Worm (Caenorhabditis elegans) whole organism, late embryonic: ENCODE data around the gene D2096.6.

Experiments
- C38D4.7 ChIP-seq: fragments of 200-800 bp; sonication (Bioruptor generic); optimal IDR thresholded peaks from 2 replicates; lab custom pipeline; 2018; ENCODE audit warnings: mild to moderate bottlenecking, missing genetic modification characterization, moderate library complexity, missing compliant biosample characterization
- F13H6.1 ChIP-seq: sonication (generic microtip); optimal IDR thresholded peaks from 2 replicates; lab custom pipeline; 2016; ENCODE audit warnings: missing genetic modification characterization, missing compliant biosample characterization
- K02D7.2 ChIP-seq: sonication (generic microtip); optimal IDR thresholded peaks from 2 replicates; lab custom pipeline; 2017; ENCODE audit warnings: mild to moderate bottlenecking, missing genetic modification characterization, missing compliant biosample characterization
- K09A11.1 ChIP-seq: sonication (generic microtip); optimal IDR thresholded peaks from 2 replicates; lab custom pipeline; 2017; ENCODE audit warnings: antibody characterized with exemption, mild to moderate bottlenecking, missing genetic modification characterization, missing compliant biosample characterization; ENCODE audit not compliant: insufficient read depth
- T23F11.4 ChIP-seq: fragments of 200-800 bp; sonication (Bioruptor generic); optimal IDR thresholded peaks from 2 replicates; lab custom pipeline; 2018; ENCODE audit warnings: mild to moderate bottlenecking, missing genetic modification characterization, missing compliant biosample characterization
- Y22D7AL.16 ChIP-seq: sonication (generic microtip); optimal IDR thresholded peaks from 2 replicates; lab custom pipeline; 2016; ENCODE audit warnings: missing genetic modification characterization, missing compliant biosample characterization
- ama-1 ChIP-seq: fragments of 150-350 bp; optimal IDR thresholded peaks from 2 replicates; lab custom pipeline; 2014
- ceh-14 ChIP-seq: sonication (generic microtip); optimal IDR thresholded peaks from 2 replicates; lab custom pipeline; 2016; ENCODE audit warnings: missing genotype, missing genetic modification characterization, missing compliant biosample characterization
- ceh-18 ChIP-seq: sonication (generic microtip); optimal IDR thresholded peaks from 2 replicates; lab custom pipeline; 2016; ENCODE audit warnings: missing genetic modification characterization, missing compliant biosample characterization
- ceh-2 ChIP-seq: sonication (generic microtip); optimal IDR thresholded peaks from 2 replicates; lab custom pipeline; 2016; ENCODE audit warnings: missing genotype, missing genetic modification characterization, missing compliant biosample characterization
- ceh-22 ChIP-seq: sonication (generic microtip); optimal IDR thresholded peaks from 2 replicates; lab custom pipeline; 2017; ENCODE audit warnings: missing biosample characterization, missing genetic modification characterization
- ceh-24 ChIP-seq: sonication (generic microtip); optimal IDR thresholded peaks from 2 replicates; lab custom pipeline; 2016; ENCODE audit warnings: mild to moderate bottlenecking, missing genetic modification characterization, missing compliant biosample characterization
- ceh-30 ChIP-seq: fragments of 150-350 bp; optimal IDR thresholded peaks from 2 replicates; lab custom pipeline; 2014; ENCODE audit warnings: missing biosample characterization, missing genetic modification characterization
- ceh-31 ChIP-seq: sonication (generic microtip); optimal IDR thresholded peaks from 2 replicates; lab custom pipeline; 2016; ENCODE audit warnings: missing genetic modification characterization, missing compliant biosample characterization
- ceh-34 ChIP-seq: sonication (generic microtip); optimal IDR thresholded peaks from 2 replicates; lab custom pipeline; 2016; ENCODE audit warnings: mild to moderate bottlenecking, missing genetic modification characterization, missing compliant biosample characterization
- ceh-48 ChIP-seq: sonication (generic microtip); optimal IDR thresholded peaks from 2 replicates; lab custom pipeline; 2016; ENCODE audit warnings: missing genetic modification characterization, inconsistent platforms, missing compliant biosample characterization
- che-1 ChIP-seq: sonication (generic microtip); optimal IDR thresholded peaks from 2 replicates; lab custom pipeline; 2016; ENCODE audit warnings: mild to moderate bottlenecking, missing genetic modification characterization, missing compliant biosample characterization
- dmd-4 ChIP-seq: sonication (generic microtip); optimal IDR thresholded peaks from 2 replicates; lab custom pipeline; 2016; ENCODE audit warnings: borderline replicate concordance, missing genetic modification characterization, missing compliant biosample characterization
- dve-1 ChIP-seq: sonication (generic microtip); optimal IDR thresholded peaks from 2 replicates; lab custom pipeline; 2017; ENCODE audit warnings: antibody characterized with exemption, mild to moderate bottlenecking, missing genetic modification characterization, missing compliant biosample characterization
- elt-2 ChIP-seq: sonication (generic microtip); optimal IDR thresholded peaks from 2 replicates; lab custom pipeline; 2016; ENCODE audit warnings: missing genetic modification reagents, missing genetic modification characterization, missing compliant biosample characterization
- elt-4 ChIP-seq: sonication (generic microtip); optimal IDR thresholded peaks from 2 replicates; lab custom pipeline; 2016; ENCODE audit warnings: missing genetic modification characterization, missing compliant biosample characterization
- ets-4 ChIP-seq: sonication (generic microtip); optimal IDR thresholded peaks from 2 replicates; lab custom pipeline; 2016; ENCODE audit warnings: missing genetic modification characterization, missing compliant biosample characterization
- eyg-1 ChIP-seq: sonication (generic microtip); optimal IDR thresholded peaks from 2 replicates; lab custom pipeline; 2016; ENCODE audit warnings: missing genotype, missing genetic modification characterization, missing compliant biosample characterization
- fax-1 ChIP-seq: sonication (generic microtip); optimal IDR thresholded peaks from 2 replicates; lab custom pipeline; 2016; ENCODE audit warnings: missing genotype, missing genetic modification characterization, missing compliant biosample characterization
- fkh-10 ChIP-seq: fragments of 150-350 bp; optimal IDR thresholded peaks from 2 replicates; lab custom pipeline; 2014; ENCODE audit warnings: missing biosample characterization, missing genetic modification reagents, missing genetic modification characterization
- fkh-6 ChIP-seq: sonication (generic microtip); optimal IDR thresholded peaks from 2 replicates; lab custom pipeline; 2016; ENCODE audit warnings: missing genetic modification characterization, missing compliant biosample characterization
- gmeb-2 ChIP-seq: sonication (generic microtip); optimal IDR thresholded peaks from 2 replicates; lab custom pipeline; 2016; ENCODE audit warnings: missing genetic modification characterization, inconsistent platforms, missing compliant biosample characterization
- hlh-15 ChIP-seq: sonication (generic microtip); optimal IDR thresholded peaks from 2 replicates; lab custom pipeline; 2016; ENCODE audit warnings: missing genetic modification characterization, missing compliant biosample characterization
- hlh-30 ChIP-seq: sonication (generic microtip); optimal IDR thresholded peaks from 2 replicates; lab custom pipeline; 2017; ENCODE audit warnings: antibody characterized with exemption, missing genetic modification characterization, missing compliant biosample characterization; ENCODE audit not compliant: insufficient read depth
- hlh-6 ChIP-seq: sonication (generic microtip); optimal IDR thresholded peaks from 2 replicates; lab custom pipeline; 2016; ENCODE audit warnings: missing genotype, missing genetic modification characterization, missing compliant biosample characterization
- hlh-8 ChIP-seq: sonication (generic microtip); optimal IDR thresholded peaks from 2 replicates; lab custom pipeline; 2016; ENCODE audit warnings: missing genotype, missing genetic modification characterization, missing compliant biosample characterization
- lin-11 ChIP-seq: fragments of 200-800 bp; sonication (Bioruptor generic); optimal IDR thresholded peaks from 2 replicates; lab custom pipeline; 2018; ENCODE audit warnings: mild to moderate bottlenecking, missing genetic modification characterization, missing compliant biosample characterization
- mec-3 ChIP-seq: sonication (generic microtip); optimal IDR thresholded peaks from 2 replicates; lab custom pipeline; 2016; ENCODE audit warnings: borderline replicate concordance, missing genetic modification characterization, missing compliant biosample characterization
- nhr-11 ChIP-seq: fragments of 150-350 bp; optimal IDR thresholded peaks from 2 replicates; lab custom pipeline; 2014; ENCODE audit warnings: missing biosample characterization, missing genetic modification characterization
- nhr-232 ChIP-seq: sonication (generic microtip); optimal IDR thresholded peaks from 2 replicates; lab custom pipeline; 2016; ENCODE audit warnings: missing genetic modification characterization, missing compliant biosample characterization
- npax-4 ChIP-seq: sonication (generic microtip); optimal IDR thresholded peaks from 2 replicates; lab custom pipeline; 2016; ENCODE audit warnings: missing genetic modification characterization, missing compliant biosample characterization
- pag-3 ChIP-seq: sonication (generic microtip); optimal IDR thresholded peaks from 2 replicates; lab custom pipeline; 2016; ENCODE audit warnings: missing compliant biosample characterization, missing genetic modification characterization, borderline replicate concordance
- pat-9 ChIP-seq: fragments of 200-800 bp; sonication (Bioruptor generic); optimal IDR thresholded peaks from 2 replicates; lab custom pipeline; 2018; ENCODE audit warnings: mild to moderate bottlenecking, missing genetic modification characterization, moderate library complexity, missing compliant biosample characterization
- pax-1 ChIP-seq: fragments of 150-350 bp; optimal IDR thresholded peaks from 2 replicates; lab custom pipeline; 2014; ENCODE audit warnings: missing biosample characterization, missing genetic modification characterization
- pros-1 ChIP-seq: fragments of 150-350 bp; optimal IDR thresholded peaks from 2 replicates; lab custom pipeline; 2014; ENCODE audit warnings: missing biosample characterization, missing genetic modification reagents, missing genetic modification characterization
- ref-2 ChIP-seq: sonication (generic microtip); optimal IDR thresholded peaks from 2 replicates; lab custom pipeline; 2016; ENCODE audit warnings: missing genetic modification characterization, missing compliant biosample characterization
- rnt-1 ChIP-seq: sonication (generic microtip); optimal IDR thresholded peaks from 2 replicates; lab custom pipeline; 2016; ENCODE audit warnings: missing genetic modification characterization, missing compliant biosample characterization
- sox-2 ChIP-seq: fragments of 200-800 bp; sonication (Bioruptor generic); IDR thresholded peaks from 2 replicates; pipeline ENCODE4 v1.3.6; 2022; ENCODE audit warnings: missing genetic modification reagents, missing genetic modification characterization, missing compliant biosample characterization
- sox-4 ChIP-seq: sonication (generic microtip); optimal IDR thresholded peaks from 2 replicates; lab custom pipeline; 2017; ENCODE audit warnings: mild to moderate bottlenecking, missing genetic modification characterization, inconsistent platforms, missing compliant biosample characterization
- tbx-2 ChIP-seq: sonication (generic microtip); optimal IDR thresholded peaks from 2 replicates; lab custom pipeline; 2016; ENCODE audit warnings: missing genetic modification characterization, missing compliant biosample characterization
- tbx-7 ChIP-seq: sonication (generic microtip); optimal IDR thresholded peaks from 2 replicates; lab custom pipeline; 2016; ENCODE audit warnings: missing genotype, missing genetic modification characterization, missing compliant biosample characterization
- ttx-3 ChIP-seq: sonication (generic microtip); optimal IDR thresholded peaks from 2 replicates; lab custom pipeline; 2016; ENCODE audit warnings: missing genetic modification reagents, missing genetic modification characterization, missing compliant biosample characterization
- unc-3 ChIP-seq, 2 experiments: fragments of 200-800 bp in 1 of 2; sonication (Bioruptor generic) in 1 of 2; sonication (generic microtip) in 1 of 2; conservative IDR thresholded peaks in 1 of 2; optimal IDR thresholded peaks in 1 of 2; 2 replicates each; pipeline versions ENCODE4 v1.3.6 to Lab custom; 2016 to 2022; ENCODE audit warnings: missing compliant biosample characterization in 2 of 2, missing genetic modification characterization in 2 of 2, missing genetic modification reagents in 1 of 2
- unc-42 ChIP-seq: sonication (generic microtip); optimal IDR thresholded peaks from 2 replicates; lab custom pipeline; 2016; ENCODE audit warnings: missing genotype, missing genetic modification characterization, missing compliant biosample characterization
- unc-55 ChIP-seq: sonication (generic microtip); optimal IDR thresholded peaks from 2 replicates; lab custom pipeline; 2017; ENCODE audit warnings: missing biosample characterization, missing genetic modification reagents, missing genetic modification characterization
- unc-86 ChIP-seq: sonication (generic microtip); optimal IDR thresholded peaks from 2 replicates; lab custom pipeline; 2016; ENCODE audit warnings: missing genetic modification characterization, missing compliant biosample characterization
- zip-5 ChIP-seq: sonication (generic microtip); optimal IDR thresholded peaks from 2 replicates; lab custom pipeline; 2016; ENCODE audit warnings: missing genetic modification characterization, missing compliant biosample characterization
- ztf-16 ChIP-seq: sonication (generic microtip); optimal IDR thresholded peaks from 2 replicates; lab custom pipeline; 2017; ENCODE audit warnings: missing genetic modification characterization, missing compliant biosample characterization

D2096.6 gene

DNA sequence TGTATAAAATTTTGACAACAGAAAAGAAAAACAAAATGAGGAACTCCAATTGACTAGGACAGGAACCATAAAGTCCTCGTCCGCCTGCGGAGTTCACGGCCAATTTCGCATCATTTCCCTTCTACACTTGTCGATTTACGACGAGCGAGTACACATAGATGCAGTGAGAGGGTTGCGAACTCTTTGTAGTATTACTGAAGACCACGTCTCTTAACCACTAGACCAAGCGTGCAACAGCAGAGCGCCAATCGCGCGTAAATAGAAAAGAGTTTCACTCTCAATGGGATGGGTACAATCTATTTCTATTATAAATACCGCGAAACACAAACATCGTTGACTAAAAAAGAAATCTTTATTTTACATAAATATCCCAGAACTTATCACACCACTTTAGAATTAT, 6.3 kb upstream of the D2096.6 start:
- TF ChIP-seq unc-42 (tag; lab: Kevin White, UChicago) (peak; percentile 61), T23F11.4 (GFP tag; lab: Kevin White, UChicago) (peak; percentile 63), hlh-6 (peak; percentile 89), unc-55 (peak; percentile 65), hlh-8 (tag; lab: Kevin White, UChicago) (peak; percentile 66), tbx-7 (peak; percentile 34), eyg-1 (tag; lab: Kevin White, UChicago) (peak; percentile 77), tbx-2 (peak; percentile 86), fkh-6 (tag; lab: Kevin White, UChicago) (peak; percentile 80), dve-1 (tag; lab: Kevin White, UChicago) (peak; percentile 85), ceh-24 (tag; lab: Kevin White, UChicago) (no peak), nhr-232 (tag; lab: Kevin White, UChicago) (peak; percentile 82), ets-4 (tag; lab: Kevin White, UChicago) (peak; percentile 34), ref-2 (tag; lab: Kevin White, UChicago) (peak; percentile 92), ceh-14 (tag; lab: Kevin White, UChicago) (peak; percentile 62), fkh-10 (GFP tag; lab: Kevin White, UChicago) (peak; percentile 73), ttx-3 (peak; percentile 82), elt-2 (peak; percentile 94), zip-5 (tag; lab: Kevin White, UChicago) (peak; percentile 70), ama-1 (no peak), ceh-22 (tag; lab: Kevin White, UChicago) (no peak), lin-11 (tag; lab: Kevin White, UChicago) (peak; percentile 84), gmeb-2 (tag; lab: Kevin White, UChicago) (peak; percentile 81), ceh-2 (tag; lab: Kevin White, UChicago) (peak; percentile 77), pat-9 (tag; lab: Kevin White, UChicago) (peak; percentile 87), sox-2 (GFP tag; lab: Robert Waterston, UW) (peak; percentile 72), ceh-48 (tag; lab: Kevin White, UChicago) (peak; percentile 77), dmd-4 (peak; percentile 31), pros-1 (peak; percentile 49), elt-4 (no peak), che-1 (tag; lab: Kevin White, UChicago) (peak; percentile 86), F13H6.1 (peak; percentile 64), npax-4 (tag; lab: Kevin White, UChicago) (peak; percentile 77), nhr-11 (tag; lab: Kevin White, UChicago) (no peak), hlh-15 (tag; lab: Kevin White, UChicago) (peak; percentile 67), K02D7.2 (peak; percentile 51), ceh-18 (tag; lab: Kevin White, UChicago) (peak; percentile 59), hlh-30 (peak; percentile 56), mec-3 (tag; lab: Kevin White, UChicago) (no peak), ceh-34 (tag; lab: Kevin White, UChicago) (peak; percentile 87), Y22D7AL.16 (peak; percentile 70), pax-1 (no peak), unc-3 (GFP tag; conservative IDR thresholded peaks at IDR 0.05; lab: Robert Waterston, UW) (peak; percentile 65; the same call in 1 of the 2 replicates), unc-3 (tag; optimal IDR thresholded peaks at IDR 0.05; lab: Kevin White, UChicago) (peak; percentile 79), K09A11.1 (tag; lab: Kevin White, UChicago) (peak; percentile 67), fax-1 (tag; lab: Kevin White, UChicago) (peak; percentile 66), ztf-16 (tag; lab: Kevin White, UChicago) (peak; percentile 82), ceh-30 (tag; lab: Kevin White, UChicago) (peak; percentile 53), sox-4 (tag; lab: Kevin White, UChicago) (peak; percentile 78), ceh-31 (tag; lab: Kevin White, UChicago) (peak; percentile 72), rnt-1 (tag; lab: Kevin White, UChicago) (peak; percentile 50), C38D4.7 (GFP tag; lab: Kevin White, UChicago) (peak; percentile 87), pag-3 (tag; lab: Kevin White, UChicago) (peak; percentile 39), unc-86 (tag; lab: Kevin White, UChicago) (peak; percentile 84)
